Fruit fly (Drosophila melanogaster) ovary, adult (tissue): ENCODE measurements around the gene CG3226.

Experiments
- CG17801 ChIP-seq: fragments of 200-800 bp; optimal IDR thresholded peaks from 2 replicates; lab custom pipeline; 2019; ENCODE audit warnings: missing biosample characterization, mild to moderate bottlenecking, missing genetic modification characterization, moderate library complexity; ENCODE audit not compliant: partially characterized antibody

CG3226 gene

DNA sequence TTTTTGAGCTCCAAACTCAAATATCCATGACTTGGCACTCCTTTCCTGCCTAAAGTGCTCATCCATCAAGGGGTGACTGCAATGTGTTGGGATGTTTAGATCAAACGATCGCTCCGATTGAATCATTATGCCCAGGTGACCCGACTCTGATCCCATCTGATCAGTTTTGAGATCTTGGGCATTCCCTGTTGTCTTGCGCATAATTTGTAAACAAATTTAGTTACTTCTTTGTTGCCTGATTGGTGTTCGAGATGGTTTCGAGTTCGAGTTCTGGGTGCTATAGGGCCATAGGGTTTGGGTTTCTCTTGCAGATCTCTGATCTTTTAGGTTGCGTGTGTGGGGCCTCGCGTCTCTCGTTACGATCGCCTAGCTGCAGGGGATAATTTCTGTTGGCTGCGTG is 41.5 kb downstream of the CG3226 start:
- no peak for TF ChIP-seq CG17801 (GFP tag; lab: Kevin White, UChicago)

dm6 chrX:6611831-6612230 is 42.2 kb downstream of the CG3226 start:
- TF ChIP-seq CG17801 (GFP tag; lab: Kevin White, UChicago) = no peak

DNA sequence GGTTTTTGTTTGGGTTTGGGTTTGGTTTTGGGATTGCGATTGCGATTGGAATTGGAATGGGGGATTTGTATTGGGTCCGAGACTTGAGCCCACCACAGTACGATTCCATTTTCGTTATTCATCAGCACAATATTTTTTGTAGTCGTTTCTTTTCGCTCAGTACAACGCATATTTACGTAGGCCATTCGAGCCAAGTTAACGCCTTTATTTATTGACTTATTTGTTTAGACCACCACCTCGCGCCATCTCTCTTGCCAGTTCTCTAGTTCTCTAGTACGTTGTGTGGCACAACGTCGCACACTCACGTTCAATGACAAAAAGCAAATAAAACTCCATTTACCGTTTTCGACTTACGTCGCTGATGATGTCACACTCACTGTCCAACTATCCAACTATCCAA is 49.3 kb downstream of the CG3226 start:
- TF ChIP-seq CG17801 (GFP tag; lab: Kevin White, UChicago) = no peak
